Worm (Caenorhabditis elegans): ENCODE results near the gene C05D11.13.

The C05D11.13 gene

ce11 chrIII:6444335-6444734 is at the start of gene C05D11.13:
C05D11.13 (minus strand) TSS chrIII:6444586.
- TF ChIP-seq hmg-4 (GFP tag; optimal IDR thresholded peaks at IDR 0.05), result no peak
- no peak for TF ChIP-seq scrt-1 (GFP tag; IDR thresholded peaks at IDR 0.05)
- no peak for TF ChIP-seq tra-4 (tag; optimal IDR thresholded peaks at IDR 0.05)

- TF ChIP-seq hmbx-1 (tag; optimal IDR thresholded peaks at IDR 0.05), result no peak
- TF ChIP-seq tbx-37 (GFP tag; conservative IDR thresholded peaks at IDR 0.05), result no peak
- no peak for TF ChIP-seq ceh-13 (GFP tag; optimal IDR thresholded peaks at IDR 0.05)
- no peak for TF ChIP-seq tbx-11 (GFP tag; IDR thresholded peaks at IDR 0.05)
- no peak for TF ChIP-seq sea-1 (GFP tag; conservative IDR thresholded peaks at IDR 0.05)
- no peak for TF ChIP-seq B0310.2 (tag; optimal IDR thresholded peaks at IDR 0.05)
- TF ChIP-seq hnd-1 (tag; optimal IDR thresholded peaks at IDR 0.05), result no peak
- no peak for TF ChIP-seq ets-7 (tag; optimal IDR thresholded peaks at IDR 0.05)
- no peak for TF ChIP-seq tra-4 (tag; optimal IDR thresholded peaks at IDR 0.05)
Measured at ce11 chrIII:6492807-6493206, 48.4 kb upstream of the C05D11.13 start, which contains the start of gene srb-11. srb-11 (minus strand) TSS chrIII:6492907.

DNA sequence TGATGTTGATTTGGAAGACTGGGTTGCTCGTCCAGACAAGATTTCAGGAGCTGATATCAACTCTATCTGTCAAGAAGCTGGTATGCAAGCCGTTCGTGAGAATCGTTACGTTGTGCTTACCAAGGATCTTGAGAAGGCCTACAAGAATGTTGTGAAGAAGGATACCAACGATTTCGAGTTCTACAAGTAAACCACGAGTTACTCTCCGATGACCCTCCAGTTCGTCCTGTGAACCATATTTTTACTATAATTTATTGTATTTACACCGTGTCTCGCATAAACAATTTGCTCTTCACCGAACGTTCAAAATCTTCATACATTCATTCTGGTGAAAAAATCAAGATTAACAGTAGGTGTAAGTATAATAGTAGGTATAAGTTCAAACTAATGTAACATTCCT is 46.6 kb upstream of the C05D11.13 start:
- no peak for TF ChIP-seq flt-1 (GFP tag; IDR thresholded peaks at IDR 0.05)
- no peak for TF ChIP-seq ceh-36 (tag; optimal IDR thresholded peaks at IDR 0.05)
- TF ChIP-seq hnd-1 (tag; optimal IDR thresholded peaks at IDR 0.05), result no peak
- no peak for TF ChIP-seq pes-1 (GFP tag; IDR thresholded peaks at IDR 0.05)
- TF ChIP-seq sea-1 (GFP tag; conservative IDR thresholded peaks at IDR 0.05), result no peak
- TF ChIP-seq F13C5.2 (tag; optimal IDR thresholded peaks at IDR 0.05), result no peak
- no peak for TF ChIP-seq ama-1 (optimal IDR thresholded peaks at IDR 0.05)
- TF ChIP-seq ets-7 (tag; optimal IDR thresholded peaks at IDR 0.05), result no peak
- TF ChIP-seq hmg-4 (GFP tag; optimal IDR thresholded peaks at IDR 0.05), result no peak
- no peak for TF ChIP-seq scrt-1 (GFP tag; IDR thresholded peaks at IDR 0.05)
- no peak for TF ChIP-seq hmbx-1 (tag; optimal IDR thresholded peaks at IDR 0.05)

DNA sequence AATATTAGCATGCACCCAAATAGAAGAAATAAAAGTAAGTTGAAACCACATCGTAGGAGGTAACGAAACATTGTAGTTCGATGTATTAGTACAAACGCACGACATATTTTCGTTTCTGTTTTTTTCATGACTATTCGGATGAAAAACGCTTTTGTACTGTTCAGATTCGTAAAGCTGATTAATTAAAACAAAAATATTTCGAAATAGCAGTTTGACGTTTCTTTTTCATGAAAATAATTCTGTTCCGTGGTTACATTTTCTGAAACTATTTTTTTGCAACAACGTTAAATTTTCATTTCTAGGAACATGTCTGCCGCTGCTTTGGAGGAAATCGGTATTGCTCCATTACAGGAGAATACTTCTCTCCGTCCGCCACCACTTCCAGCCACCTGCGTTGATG is 45.1 kb upstream of the C05D11.13 start, which contains the start of gene rpt-3:
Gene rpt-3 (plus strand): TSS at position 301 of the 400 bp plus-strand sequence.
- TF ChIP-seq tbx-11 (GFP tag; IDR thresholded peaks at IDR 0.05) (no peak), sea-1 (GFP tag; conservative IDR thresholded peaks at IDR 0.05) (no peak), ceh-36 (tag; optimal IDR thresholded peaks at IDR 0.05) (no peak), hmg-4 (GFP tag; optimal IDR thresholded peaks at IDR 0.05) (no peak), pes-1 (GFP tag; IDR thresholded peaks at IDR 0.05) (no peak), scrt-1 (GFP tag; IDR thresholded peaks at IDR 0.05) (no peak)

DNA sequence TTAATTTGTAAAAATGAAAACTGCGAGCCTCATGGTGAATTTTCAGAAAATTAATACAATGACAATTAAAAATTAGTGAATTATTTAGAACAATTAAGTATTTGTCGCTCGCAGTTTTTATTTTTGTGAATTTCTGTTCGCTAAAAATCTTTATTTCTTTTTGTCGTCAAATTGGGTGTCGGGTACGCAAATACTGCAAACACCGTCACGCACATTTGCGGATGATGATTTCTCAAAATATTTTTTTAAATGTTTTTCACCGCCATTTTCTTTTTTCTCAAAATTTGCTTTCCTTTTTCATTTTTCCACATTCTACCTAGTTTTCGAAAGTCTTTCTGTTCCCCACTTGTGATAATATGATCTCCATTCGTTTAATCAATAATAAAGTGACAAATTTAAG is 44.5 kb upstream of the C05D11.13 start:
- no peak for TF ChIP-seq F13C5.2 (tag; optimal IDR thresholded peaks at IDR 0.05)
- no peak for TF ChIP-seq flt-1 (GFP tag; IDR thresholded peaks at IDR 0.05)
- TF ChIP-seq tbx-37 (GFP tag; conservative IDR thresholded peaks at IDR 0.05), result no peak
- TF ChIP-seq ceh-36 (tag; optimal IDR thresholded peaks at IDR 0.05), result no peak
- TF ChIP-seq hmbx-1 (tag; optimal IDR thresholded peaks at IDR 0.05), result no peak
- no peak for TF ChIP-seq hmg-4 (GFP tag; optimal IDR thresholded peaks at IDR 0.05)
- TF ChIP-seq tbx-11 (GFP tag; IDR thresholded peaks at IDR 0.05), result no peak
- TF ChIP-seq ama-1 (optimal IDR thresholded peaks at IDR 0.05), result no peak
- TF ChIP-seq sea-1 (GFP tag; conservative IDR thresholded peaks at IDR 0.05), result no peak
- no peak for TF ChIP-seq tra-4 (tag; optimal IDR thresholded peaks at IDR 0.05)
- TF ChIP-seq scrt-1 (GFP tag; IDR thresholded peaks at IDR 0.05), result no peak
- TF ChIP-seq aly-1 (tag; optimal IDR thresholded peaks at IDR 0.05), result no peak
- no peak for TF ChIP-seq ceh-13 (GFP tag; optimal IDR thresholded peaks at IDR 0.05)

DNA sequence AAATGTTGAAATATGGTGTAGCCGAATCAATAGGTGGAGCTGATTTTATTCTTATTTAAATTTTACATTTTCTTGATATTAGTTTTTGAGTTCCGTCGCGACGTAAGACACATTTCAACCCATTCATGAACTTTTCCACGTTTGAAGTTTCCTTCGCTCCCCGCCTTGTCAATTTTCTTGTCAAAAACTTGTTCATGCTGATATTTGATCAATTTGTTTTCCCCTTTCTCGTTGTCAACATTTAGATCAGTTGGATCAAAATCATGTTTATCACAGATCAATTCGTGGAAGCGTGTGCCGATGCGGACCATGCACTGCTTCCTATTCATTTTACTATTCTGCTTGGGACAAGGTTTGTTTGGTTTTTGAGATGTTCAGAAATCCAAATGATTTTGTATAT is 38.5 kb upstream of the C05D11.13 start, which contains the start of gene chtb-2:
Gene chtb-2 (plus strand): TSS at position 301 of the 400 bp plus-strand sequence.
- TF ChIP-seq ets-7 (tag; optimal IDR thresholded peaks at IDR 0.05) (no peak), tra-4 (tag; optimal IDR thresholded peaks at IDR 0.05) (no peak), flt-1 (GFP tag; IDR thresholded peaks at IDR 0.05) (no peak), aly-1 (tag; optimal IDR thresholded peaks at IDR 0.05) (no peak), pes-1 (GFP tag; IDR thresholded peaks at IDR 0.05) (no peak), hnd-1 (tag; optimal IDR thresholded peaks at IDR 0.05) (no peak), ceh-13 (GFP tag; optimal IDR thresholded peaks at IDR 0.05) (no peak), B0310.2 (tag; optimal IDR thresholded peaks at IDR 0.05) (no peak), ceh-36 (tag; optimal IDR thresholded peaks at IDR 0.05) (no peak), F13C5.2 (tag; optimal IDR thresholded peaks at IDR 0.05) (no peak)

- TF ChIP-seq flt-1 (GFP tag; IDR thresholded peaks at IDR 0.05), result no peak
- no peak for TF ChIP-seq ceh-36 (tag; optimal IDR thresholded peaks at IDR 0.05)
- TF ChIP-seq aly-1 (tag; optimal IDR thresholded peaks at IDR 0.05), result no peak
- TF ChIP-seq hmg-4 (GFP tag; optimal IDR thresholded peaks at IDR 0.05), result no peak
- no peak for TF ChIP-seq ceh-13 (GFP tag; optimal IDR thresholded peaks at IDR 0.05)
- no peak for TF ChIP-seq pes-1 (GFP tag; IDR thresholded peaks at IDR 0.05)
- no peak for TF ChIP-seq hnd-1 (tag; optimal IDR thresholded peaks at IDR 0.05)
- TF ChIP-seq scrt-1 (GFP tag; IDR thresholded peaks at IDR 0.05), result no peak
- no peak for TF ChIP-seq ets-7 (tag; optimal IDR thresholded peaks at IDR 0.05)
- TF ChIP-seq tbx-11 (GFP tag; IDR thresholded peaks at IDR 0.05), result no peak
- no peak for TF ChIP-seq B0310.2 (tag; optimal IDR thresholded peaks at IDR 0.05)
- TF ChIP-seq tbx-37 (GFP tag; conservative IDR thresholded peaks at IDR 0.05), result no peak
- no peak for TF ChIP-seq tra-4 (tag; optimal IDR thresholded peaks at IDR 0.05)
- TF ChIP-seq sea-1 (GFP tag; conservative IDR thresholded peaks at IDR 0.05), result no peak
Measured at ce11 chrIII:6479439-6479838, 35.1 kb upstream of the C05D11.13 start.

DNA sequence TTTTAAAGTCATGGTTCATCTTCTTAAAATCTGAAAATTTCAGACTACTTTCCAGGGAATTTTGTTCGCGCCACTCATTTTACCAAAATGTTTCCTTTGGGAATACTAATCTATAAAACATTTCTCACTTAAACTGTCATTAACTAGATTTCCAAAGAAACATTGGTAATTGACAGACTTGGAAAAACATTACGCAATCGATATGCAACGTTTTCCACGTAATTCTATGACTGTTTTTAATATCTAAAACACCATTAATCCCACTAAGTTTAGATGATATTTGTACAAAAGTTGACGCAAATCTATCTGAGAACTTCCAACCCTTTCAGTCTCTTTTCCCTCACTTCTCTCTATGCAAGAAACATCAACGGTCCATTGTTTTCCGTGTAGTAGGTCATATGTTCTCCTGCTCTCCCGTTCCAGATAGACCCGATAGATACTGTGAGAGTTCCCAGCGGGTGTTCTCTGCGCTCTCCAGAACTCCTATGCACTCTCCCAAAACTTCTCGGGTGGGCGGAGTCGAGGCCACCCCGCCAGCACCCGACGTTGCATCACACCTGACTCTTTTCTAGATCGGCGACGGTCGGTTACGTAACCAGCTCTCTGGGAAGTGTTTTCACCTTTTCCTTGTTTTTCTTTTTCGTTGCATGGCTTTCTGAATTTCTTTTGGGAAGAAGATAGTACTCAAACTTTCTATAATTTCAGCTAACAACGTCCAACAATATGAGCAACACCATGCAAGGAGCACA is 34.0 kb upstream of the C05D11.13 start, which contains the start of gene zip-8:
Gene zip-8 (plus strand): TSS at position 700 of the 749 bp plus-strand sequence.
- TF ChIP-seq hmg-4 (GFP tag; optimal IDR thresholded peaks at IDR 0.05), result no peak
- no peak for TF ChIP-seq hmbx-1 (tag; optimal IDR thresholded peaks at IDR 0.05)
- no peak for TF ChIP-seq scrt-1 (GFP tag; IDR thresholded peaks at IDR 0.05)
- TF ChIP-seq ama-1 (optimal IDR thresholded peaks at IDR 0.05), result no peak
- TF ChIP-seq tbx-37 (GFP tag; conservative IDR thresholded peaks at IDR 0.05), result no peak
- no peak for TF ChIP-seq sea-1 (GFP tag; conservative IDR thresholded peaks at IDR 0.05)
- TF ChIP-seq tbx-11 (GFP tag; IDR thresholded peaks at IDR 0.05), result no peak
- no peak for TF ChIP-seq ceh-36 (tag; optimal IDR thresholded peaks at IDR 0.05)
- no peak for TF ChIP-seq aly-1 (tag; optimal IDR thresholded peaks at IDR 0.05)
- TF ChIP-seq flt-1 (GFP tag; IDR thresholded peaks at IDR 0.05), result no peak
- no peak for TF ChIP-seq tra-4 (tag; optimal IDR thresholded peaks at IDR 0.05)
- TF ChIP-seq F13C5.2 (tag; optimal IDR thresholded peaks at IDR 0.05), result no peak
